Worm (Caenorhabditis elegans): ENCODE results near the gene gur-5.

Gene gur-5

DNA sequence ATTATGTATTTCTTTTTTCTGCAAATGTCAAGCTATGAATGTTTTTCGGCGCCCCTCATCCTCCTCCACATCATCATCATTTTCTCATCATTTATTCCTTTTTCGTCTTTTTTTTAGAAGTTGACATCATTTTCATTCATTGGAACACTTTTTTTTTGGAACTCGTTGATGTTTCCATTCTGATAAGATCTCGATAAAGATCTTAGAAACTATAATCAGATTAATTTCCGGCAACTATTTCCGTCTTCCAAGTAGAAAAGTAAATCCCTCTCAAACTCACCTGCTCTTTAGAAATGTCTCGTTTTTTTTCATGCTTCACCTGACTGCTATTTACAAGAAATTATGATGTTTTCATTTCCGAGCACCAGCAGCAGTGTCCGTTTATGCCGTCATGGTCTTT lies 43.8 kb downstream of the gur-5 start:
- TF ChIP-seq sox-4 (tag; optimal IDR thresholded peaks at IDR 0.05) (no peak), pha-4 (tag; optimal IDR thresholded peaks at IDR 0.05) (no peak), ceh-31 (tag; optimal IDR thresholded peaks at IDR 0.05) (no peak), tbx-7 (tag; optimal IDR thresholded peaks at IDR 0.05) (no peak), unc-55 (GFP tag; optimal IDR thresholded peaks at IDR 0.05) (no peak), lin-11 (tag; optimal IDR thresholded peaks at IDR 0.05) (no peak), fax-1 (tag; optimal IDR thresholded peaks at IDR 0.05) (no peak), che-1 (tag; optimal IDR thresholded peaks at IDR 0.05) (no peak), fkh-6 (tag; optimal IDR thresholded peaks at IDR 0.05) (no peak), ama-1 (optimal IDR thresholded peaks at IDR 0.05) (no peak), unc-3 (GFP tag; conservative IDR thresholded peaks at IDR 0.05) (no peak), unc-3 (tag; optimal IDR thresholded peaks at IDR 0.05) (no peak), rnt-1 (tag; optimal IDR thresholded peaks at IDR 0.05) (no peak), sox-2 (GFP tag; IDR thresholded peaks at IDR 0.05) (no peak), ceh-24 (tag; optimal IDR thresholded peaks at IDR 0.05) (no peak), unc-42 (tag; optimal IDR thresholded peaks at IDR 0.05) (no peak), npax-4 (tag; optimal IDR thresholded peaks at IDR 0.05) (no peak), hlh-30 (tag; optimal IDR thresholded peaks at IDR 0.05; ENCODE audit: insufficient read depth) (no peak), pqm-1 (tag; optimal IDR thresholded peaks at IDR 0.05) (no peak)

DNA sequence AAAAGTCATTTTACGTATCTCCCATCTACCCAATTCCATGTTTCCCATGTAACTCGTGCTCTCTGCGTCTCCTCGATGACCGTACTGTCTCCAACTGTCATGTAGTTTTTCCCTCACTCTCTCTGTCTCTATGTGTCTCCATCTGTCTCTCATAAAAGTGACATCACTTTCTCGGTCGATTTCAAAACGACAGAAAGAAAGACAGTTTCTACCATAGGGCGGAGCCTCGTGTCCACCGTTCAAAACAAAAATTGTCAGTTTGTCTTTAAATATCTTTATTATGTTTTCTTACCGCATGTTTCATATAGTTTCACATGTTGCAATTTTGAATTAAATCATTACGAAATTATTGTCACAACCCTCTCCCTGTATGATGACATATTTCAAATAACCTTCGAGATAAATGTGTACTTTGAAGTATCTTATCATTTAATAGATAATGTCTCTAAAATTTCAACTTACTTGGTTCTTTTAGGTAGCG lies 45.1 kb downstream of the gur-5 start:
- TF ChIP-seq pax-1 (tag; optimal IDR thresholded peaks at IDR 0.05), result peak; percentile 52
- no peak for TF ChIP-seq lim-6 (tag; optimal IDR thresholded peaks at IDR 0.05)
- peak; percentile 48 for TF ChIP-seq hlh-30 (tag; optimal IDR thresholded peaks at IDR 0.05; ENCODE audit: insufficient read depth)
- peak; percentile 70 for TF ChIP-seq nfya-1 (tag; optimal IDR thresholded peaks at IDR 0.05)
- no peak for TF ChIP-seq hlh-6 (tag; optimal IDR thresholded peaks at IDR 0.05)
- TF ChIP-seq pqm-1 (tag; optimal IDR thresholded peaks at IDR 0.05), result peak; percentile 55
- TF ChIP-seq pha-4 (tag; optimal IDR thresholded peaks at IDR 0.05), result no peak
- TF ChIP-seq nhr-11 (tag; optimal IDR thresholded peaks at IDR 0.05), result no peak
- TF ChIP-seq fkh-10 (GFP tag; optimal IDR thresholded peaks at IDR 0.05), result no peak
- peak; percentile 88 for TF ChIP-seq unc-55 (GFP tag; optimal IDR thresholded peaks at IDR 0.05)
- TF ChIP-seq elt-2 (tag; optimal IDR thresholded peaks at IDR 0.05), result peak; percentile 59
- TF ChIP-seq ceh-18 (tag; optimal IDR thresholded peaks at IDR 0.05), result peak; percentile 57
- TF ChIP-seq C38D4.7 (GFP tag; optimal IDR thresholded peaks at IDR 0.05), result no peak
- TF ChIP-seq ceh-2 (tag; optimal IDR thresholded peaks at IDR 0.05), result no peak
- TF ChIP-seq ceh-31 (tag; optimal IDR thresholded peaks at IDR 0.05), result peak; percentile 31
- TF ChIP-seq eyg-1 (tag; optimal IDR thresholded peaks at IDR 0.05), result no peak
- no peak for TF ChIP-seq ceh-48 (tag; optimal IDR thresholded peaks at IDR 0.05)

DNA sequence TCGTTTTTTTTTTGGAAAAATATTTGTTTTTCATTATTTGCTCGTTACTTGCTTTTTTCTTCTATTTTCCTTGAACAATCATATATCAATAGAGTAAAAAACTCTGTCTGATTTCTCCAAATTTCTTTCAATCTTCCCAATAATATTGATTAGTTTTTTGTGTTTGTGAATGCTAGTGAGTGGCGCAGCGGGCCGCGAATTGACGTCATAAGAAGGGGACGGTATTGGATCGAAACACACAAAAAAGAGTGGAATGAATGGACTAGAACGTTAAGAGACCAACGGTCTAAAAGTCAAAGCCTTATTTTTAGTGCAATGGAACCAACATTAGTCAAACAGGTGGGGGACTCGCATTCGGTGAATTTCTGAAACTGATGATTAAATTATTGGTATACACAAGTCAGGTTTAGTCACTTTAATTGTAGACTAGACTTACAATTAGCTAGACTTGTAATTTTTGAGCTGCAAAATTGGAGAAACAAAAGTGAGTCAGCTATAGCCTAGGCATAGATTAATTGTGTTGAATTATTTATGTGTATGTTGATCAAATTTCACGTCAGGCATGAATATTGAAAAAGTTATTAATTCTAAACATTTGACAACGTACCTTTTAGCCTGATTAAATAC lies 46.7 kb downstream of the gur-5 start:
- no peak for TF ChIP-seq sox-4 (tag; optimal IDR thresholded peaks at IDR 0.05)
- no peak for TF ChIP-seq ceh-48 (tag; optimal IDR thresholded peaks at IDR 0.05)
- no peak for TF ChIP-seq unc-42 (tag; optimal IDR thresholded peaks at IDR 0.05)
- TF ChIP-seq ceh-31 (tag; optimal IDR thresholded peaks at IDR 0.05), result no peak
- TF ChIP-seq T23F11.4 (GFP tag; optimal IDR thresholded peaks at IDR 0.05), result no peak
- TF ChIP-seq lin-11 (tag; optimal IDR thresholded peaks at IDR 0.05), result no peak
- TF ChIP-seq ceh-14 (tag; optimal IDR thresholded peaks at IDR 0.05), result no peak
- no peak for TF ChIP-seq che-1 (tag; optimal IDR thresholded peaks at IDR 0.05)
- TF ChIP-seq gmeb-2 (tag; optimal IDR thresholded peaks at IDR 0.05), result no peak
- TF ChIP-seq ceh-34 (tag; optimal IDR thresholded peaks at IDR 0.05), result no peak
- no peak for TF ChIP-seq hlh-13 (GFP tag; optimal IDR thresholded peaks at IDR 0.05)
- no peak for TF ChIP-seq unc-3 (GFP tag; conservative IDR thresholded peaks at IDR 0.05)
- TF ChIP-seq unc-3 (tag; optimal IDR thresholded peaks at IDR 0.05), result no peak
- TF ChIP-seq elt-4 (tag; optimal IDR thresholded peaks at IDR 0.05), result no peak
- TF ChIP-seq sdc-2 (tag; optimal IDR thresholded peaks at IDR 0.05), result no peak
- no peak for TF ChIP-seq K09A11.1 (tag; optimal IDR thresholded peaks at IDR 0.05; ENCODE audit: insufficient read depth)
- no peak for TF ChIP-seq hlh-15 (tag; optimal IDR thresholded peaks at IDR 0.05)
- TF ChIP-seq ceh-45 (GFP tag; IDR thresholded peaks at IDR 0.05), result no peak
- TF ChIP-seq tbx-7 (tag; optimal IDR thresholded peaks at IDR 0.05), result no peak

All from whole organism, late embryonic.